Fruit fly (Drosophila melanogaster): ENCODE results near the gene CG4887.

The CG4887 gene

DNA sequence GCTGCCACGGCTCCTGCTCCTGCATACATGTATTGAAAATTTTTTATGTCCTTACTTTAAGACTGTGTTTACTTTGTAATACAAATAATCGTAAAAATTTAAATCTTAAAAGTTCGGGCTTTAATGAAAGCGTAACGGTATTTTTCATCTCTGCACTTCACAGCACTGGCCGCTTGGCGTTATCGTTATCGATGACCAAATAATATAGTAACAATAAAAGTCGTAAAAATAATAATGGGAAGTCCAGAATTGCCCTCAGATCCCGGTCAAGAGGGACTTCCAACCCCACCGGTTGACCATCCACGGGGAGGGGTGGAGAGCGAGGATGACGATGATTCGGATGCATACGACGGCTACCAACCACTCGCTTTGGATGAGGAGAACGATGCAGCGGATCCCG is 6.5 kb upstream of the CG4887 start, which contains the start of gene CG14341 (continued):
- no peak for TF ChIP-seq cas (GFP tag; IDR thresholded peaks at IDR 0.05)
- peak; percentile 16; the same call in 1 of the 3 replicates for TF ChIP-seq Doc3 (GFP tag; IDR thresholded peaks at IDR 0.05; ENCODE audit: partially characterized antibody)
- TF ChIP-seq sima (GFP tag; optimal IDR thresholded peaks at IDR 0.05): no peak
- no peak for TF ChIP-seq CG14710 (tag; optimal IDR thresholded peaks at IDR 0.05)
- TF ChIP-seq CG42726 (GFP tag; IDR thresholded peaks at IDR 0.05; ENCODE audit: partially characterized antibody): no peak
- no peak for TF ChIP-seq pita (GFP tag; optimal IDR thresholded peaks at IDR 0.05)
- TF ChIP-seq HmgD (GFP tag; optimal IDR thresholded peaks at IDR 0.05): no peak
- TF ChIP-seq cg (GFP tag; optimal IDR thresholded peaks at IDR 0.05): no peak
- TF ChIP-seq CG13894 (tag; optimal IDR thresholded peaks at IDR 0.05): no peak
- TF ChIP-seq CG17328 (GFP tag; IDR thresholded peaks at IDR 0.05): no peak
- TF ChIP-seq E2f2 (GFP tag; IDR thresholded peaks at IDR 0.05): peak; percentile 56
- TF ChIP-seq Doc2 (GFP tag; IDR thresholded peaks at IDR 0.05): no peak
- peak; percentile 29 for TF ChIP-seq gfzf (GFP tag; optimal IDR thresholded peaks at IDR 0.05)
- TF ChIP-seq Tbp (GFP tag; optimal IDR thresholded peaks at IDR 0.05): no peak
- TF ChIP-seq CG4404 (GFP tag; IDR thresholded peaks at IDR 0.05): no peak
- TF ChIP-seq CG4328 (GFP tag; optimal IDR thresholded peaks at IDR 0.05): no peak
- no peak for TF ChIP-seq en (GFP tag; optimal IDR thresholded peaks at IDR 0.05)
- TF ChIP-seq CG7556 (GFP tag; optimal IDR thresholded peaks at IDR 0.05): no peak
- TF ChIP-seq zfh1 (GFP tag; IDR thresholded peaks at IDR 0.05): no peak
- no peak for TF ChIP-seq CG18764 (GFP tag; optimal IDR thresholded peaks at IDR 0.05)
- no peak for TF ChIP-seq CG17612 (GFP tag; IDR thresholded peaks at IDR 0.05)
- no peak for TF ChIP-seq Jarid2 (GFP tag; optimal IDR thresholded peaks at IDR 0.05)
- no peak for TF ChIP-seq CG7786 (GFP tag; optimal IDR thresholded peaks at IDR 0.05)

DNA sequence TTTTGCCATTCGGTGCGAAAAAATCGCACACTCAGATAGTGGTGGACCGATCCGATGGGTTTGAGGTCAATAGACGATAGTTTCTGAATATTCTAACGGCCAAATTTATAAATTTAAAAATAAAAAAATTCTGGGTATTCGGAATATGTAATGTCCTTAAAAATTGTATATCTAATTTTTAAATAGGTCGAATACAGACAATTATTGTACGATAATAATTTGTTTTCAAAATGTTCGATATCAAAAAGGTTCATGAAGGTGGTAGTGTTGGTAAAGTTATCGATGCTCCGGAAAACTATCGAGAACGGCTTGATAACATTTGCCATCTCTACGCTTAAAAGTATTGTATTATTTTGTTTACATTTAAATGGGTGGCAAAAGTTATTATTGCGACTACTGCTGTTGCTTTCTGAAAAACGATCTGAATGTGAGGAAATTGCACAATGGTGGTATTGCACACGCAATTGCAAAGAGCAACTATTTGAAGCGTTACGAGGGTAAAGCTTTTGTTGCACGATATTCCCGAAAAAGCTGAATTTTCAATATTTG is 2.9 kb upstream of the CG4887 start, which contains the start of the genes CG31922 and Plap:
TSS of gene CG31922 (plus strand) at position 315 of the 549 bp plus-strand sequence.
TSS of gene Plap (minus strand) at position 499 of the 549 bp plus-strand sequence.
- TF ChIP-seq CG10654 (GFP tag; optimal IDR thresholded peaks at IDR 0.05) (peak; percentile 50), dimm (GFP tag; IDR thresholded peaks at IDR 0.05) (no peak), CG11696 (GFP tag; IDR thresholded peaks at IDR 0.05) (no peak), Side (GFP tag; optimal IDR thresholded peaks at IDR 0.05) (peak; percentile 58), Kr (GFP tag; optimal IDR thresholded peaks at IDR 0.05) (no peak), NfI (GFP tag; optimal IDR thresholded peaks at IDR 0.05) (peak; percentile 75), fd3F (GFP tag; optimal IDR thresholded peaks at IDR 0.05) (peak; percentile 57), Meics (GFP tag; optimal IDR thresholded peaks at IDR 0.05) (peak; percentile 58), CG7556 (GFP tag; optimal IDR thresholded peaks at IDR 0.05) (peak; percentile 48), Tbp (GFP tag; optimal IDR thresholded peaks at IDR 0.05) (no peak), fu2 (GFP tag; optimal IDR thresholded peaks at IDR 0.05) (peak; percentile 27), zen (tag; optimal IDR thresholded peaks at IDR 0.05) (peak; percentile 37), CG9797 (GFP tag; optimal IDR thresholded peaks at IDR 0.05) (peak; percentile 14), CG10209 (GFP tag; optimal IDR thresholded peaks at IDR 0.05) (peak; percentile 51), so (GFP tag; IDR thresholded peaks at IDR 0.05) (no peak; the same call in 2 of the 3 replicates), CG9215 (GFP tag; IDR thresholded peaks at IDR 0.05) (peak; percentile 78), CG12219 (GFP tag; optimal IDR thresholded peaks at IDR 0.05) (no peak), CG10979 (tag; optimal IDR thresholded peaks at IDR 0.05) (peak; percentile 54), CG12071 (GFP tag; optimal IDR thresholded peaks at IDR 0.05) (no peak), CG43689 (GFP tag; IDR thresholded peaks at IDR 0.05) (no peak), CG9932 (GFP tag; IDR thresholded peaks at IDR 0.05) (peak; percentile 89), pnt (GFP tag; optimal IDR thresholded peaks at IDR 0.05) (peak; percentile 33), bab2 (GFP tag; optimal IDR thresholded peaks at IDR 0.05) (peak; percentile 64), CG1602 (GFP tag; optimal IDR thresholded peaks at IDR 0.05) (peak; percentile 62), CG12391 (tag; optimal IDR thresholded peaks at IDR 0.05) (peak; percentile 82), CG10147 (GFP tag; optimal IDR thresholded peaks at IDR 0.05) (peak; percentile 76), CG7372 (GFP tag; IDR thresholded peaks at IDR 0.05) (peak; percentile 54; the same call in 1 of the 2 replicates), tgo (GFP tag; IDR thresholded peaks at IDR 0.05) (peak; percentile 61; the same call in 1 of the 3 replicates), pum (GFP tag; optimal IDR thresholded peaks at IDR 0.05) (peak; percentile 74), CG13123 (GFP tag; optimal IDR thresholded peaks at IDR 0.05) (peak; percentile 47)
